Worm (Caenorhabditis elegans) whole organism, L1 larva: ENCODE results near the gene snb-5.

Experiments
- C34B4.2 ChIP-seq: sonication (generic microtip); optimal IDR thresholded peaks from 2 replicates; lab custom pipeline; 2017; ENCODE audit warnings: mild to moderate bottlenecking, missing genetic modification characterization, missing compliant biosample characterization
- aha-1 ChIP-seq: fragments of 150-350 bp; optimal IDR thresholded peaks from 2 replicates; lab custom pipeline; 2014; ENCODE audit warnings: missing biosample characterization, missing genetic modification characterization
- alr-1 ChIP-seq: fragments of 200-800 bp; sonication (Bioruptor generic); optimal IDR thresholded peaks from 2 replicates; lab custom pipeline; 2018; ENCODE audit warnings: borderline replicate concordance, mild to moderate bottlenecking, missing genetic modification characterization, missing compliant biosample characterization
- aly-2 ChIP-seq: fragments of 150-350 bp; optimal IDR thresholded peaks from 2 replicates; lab custom pipeline; 2014; ENCODE audit warnings: missing biosample characterization, missing genetic modification characterization
- ama-1 ChIP-seq: fragments of 150-350 bp; optimal IDR thresholded peaks from 2 replicates; lab custom pipeline; 2014
- blmp-1 ChIP-seq: fragments of 150-350 bp; optimal IDR thresholded peaks from 2 replicates; lab custom pipeline; 2014; ENCODE audit warnings: missing biosample characterization, missing genetic modification characterization
- ceh-82 ChIP-seq, 3 experiments: fragments of 150-350 bp in 1 of 3; sonication (generic microtip) in 2 of 3; optimal IDR thresholded peaks; 2 replicates each; lab custom pipeline; 2014 to 2017; ENCODE audit warnings: missing biosample characterization in 3 of 3, missing genetic modification characterization in 3 of 3
- ceh-90 ChIP-seq: sonication (generic microtip); optimal IDR thresholded peaks from 2 replicates; lab custom pipeline; 2016; ENCODE audit warnings: missing genetic modification characterization, missing compliant biosample characterization
- ces-1 ChIP-seq: fragments of 150-350 bp; optimal IDR thresholded peaks from 2 replicates; lab custom pipeline; 2014; ENCODE audit warnings: missing biosample characterization, missing genetic modification reagents, missing genetic modification characterization
- dpl-1 ChIP-seq, 3 experiments: fragments of 150-350 bp in 2 of 3; sonication (generic microtip) in 1 of 3; optimal IDR thresholded peaks; 2 replicates each; lab custom pipeline; 2014 to 2017; ENCODE audit warnings: missing biosample characterization in 3 of 3, missing genetic modification characterization in 3 of 3, missing genetic modification reagents in 3 of 3
- efl-1 ChIP-seq, 4 experiments: fragments of 150-350 bp; optimal IDR thresholded peaks in 3 of 4; peaks in 1 of 4; 1 replicate in 1 of 4; 2 replicates in 3 of 4; lab custom pipeline; 2014; ENCODE audit warnings: missing biosample characterization in 2 of 4, missing genetic modification characterization in 2 of 4, missing genetic modification reagents in 2 of 4
- egl-13 ChIP-seq: sonication (generic microtip); optimal IDR thresholded peaks from 2 replicates; lab custom pipeline; 2016; ENCODE audit warnings: missing genotype, missing genetic modification reagents, missing genetic modification characterization, missing compliant biosample characterization
- egl-27 ChIP-seq, 2 experiments: fragments of 150-350 bp in 1 of 2; sonication (generic microtip); optimal IDR thresholded peaks; 3 replicates each; lab custom pipeline; 2017 to 2018; ENCODE audit warnings: missing biosample characterization in 2 of 2, missing genetic modification characterization in 2 of 2, missing genetic modification reagents in 2 of 2
- elt-2 ChIP-seq: sonication (generic microtip); optimal IDR thresholded peaks from 2 replicates; lab custom pipeline; 2016; ENCODE audit warnings: missing genetic modification characterization, mild to moderate bottlenecking, inconsistent platforms, missing compliant biosample characterization, missing genetic modification reagents
- elt-3 ChIP-seq, 6 experiments: fragments of 150-350 bp in 1 of 6; sonication (generic microtip); optimal IDR thresholded peaks; 2 replicates each; lab custom pipeline; 2017 to 2018; ENCODE audit warnings: missing biosample characterization in 6 of 6, missing genetic modification characterization in 6 of 6, inconsistent platforms in 1 of 6
- ets-5 ChIP-seq: fragments of 200-800 bp; sonication (Bioruptor generic); IDR thresholded peaks from 2 replicates; pipeline ENCODE4 v1.3.6; 2022; ENCODE audit warnings: missing genetic modification characterization, missing compliant biosample characterization
- fkh-10 ChIP-seq: sonication (generic microtip); optimal IDR thresholded peaks from 2 replicates; lab custom pipeline; 2017; ENCODE audit warnings: missing biosample characterization, missing genetic modification reagents, missing genetic modification characterization
- fkh-4 ChIP-seq: sonication (generic microtip); optimal IDR thresholded peaks from 2 replicates; lab custom pipeline; 2016; ENCODE audit warnings: missing compliant biosample characterization, missing genetic modification characterization, borderline replicate concordance
- fos-1 ChIP-seq: fragments of 150-350 bp; optimal IDR thresholded peaks from 2 replicates; lab custom pipeline; 2014; ENCODE audit warnings: missing biosample characterization, missing genetic modification characterization
- hlh-4 ChIP-seq: sonication (generic microtip); optimal IDR thresholded peaks from 2 replicates; lab custom pipeline; 2016; ENCODE audit warnings: mild to moderate bottlenecking, missing genetic modification characterization, missing compliant biosample characterization
- irx-1 ChIP-seq: sonication (generic microtip); optimal IDR thresholded peaks from 2 replicates; lab custom pipeline; 2016; ENCODE audit warnings: missing genetic modification characterization, missing compliant biosample characterization
- lin-14 ChIP-seq: fragments of 200-800 bp; sonication (Bioruptor generic); optimal IDR thresholded peaks from 2 replicates; lab custom pipeline; 2018; ENCODE audit warnings: mild to moderate bottlenecking, missing genetic modification characterization, moderate library complexity, missing compliant biosample characterization
- lin-39 ChIP-seq: fragments of 150-350 bp; optimal IDR thresholded peaks from 2 replicates; lab custom pipeline; 2014; ENCODE audit warnings: missing biosample characterization, missing genetic modification reagents, missing genetic modification characterization
- lir-3 ChIP-seq: sonication (generic microtip); optimal IDR thresholded peaks from 2 replicates; lab custom pipeline; 2016; ENCODE audit warnings: mild to moderate bottlenecking, missing genetic modification characterization, moderate library complexity, missing compliant biosample characterization; ENCODE audit not compliant: poor library complexity
- lsy-2 ChIP-seq, 2 experiments: fragments of 150-350 bp; optimal IDR thresholded peaks; 2 replicates each; lab custom pipeline; 2014; ENCODE audit warnings: missing biosample characterization in 2 of 2, missing genetic modification characterization in 2 of 2
- mab-9 ChIP-seq: fragments of 200-800 bp; sonication (Bioruptor generic); IDR thresholded peaks from 2 replicates; pipeline ENCODE4 v1.3.6; 2022; ENCODE audit warnings: missing genetic modification reagents, missing genetic modification characterization, missing compliant biosample characterization
- mdl-1 ChIP-seq, 2 experiments: fragments of 150-350 bp; optimal IDR thresholded peaks; 2 replicates each; lab custom pipeline; 2014 to 2017; ENCODE audit warnings: missing biosample characterization in 2 of 2, missing genetic modification characterization in 2 of 2, inconsistent platforms in 1 of 2
- mef-2 ChIP-seq: fragments of 150-350 bp; optimal IDR thresholded peaks from 2 replicates; lab custom pipeline; 2014; ENCODE audit warnings: missing biosample characterization, missing genetic modification characterization
- nhr-12 ChIP-seq: sonication (generic microtip); optimal IDR thresholded peaks from 2 replicates; lab custom pipeline; 2017; ENCODE audit warnings: missing biosample characterization, missing genetic modification characterization
- nhr-20 ChIP-seq: sonication (generic microtip); optimal IDR thresholded peaks from 2 replicates; lab custom pipeline; 2016; ENCODE audit warnings: mild to moderate bottlenecking, missing genetic modification characterization, missing compliant biosample characterization
- nhr-84 ChIP-seq: sonication (generic microtip); optimal IDR thresholded peaks from 2 replicates; lab custom pipeline; 2017; ENCODE audit warnings: missing biosample characterization, missing genetic modification characterization
- nhr-90 ChIP-seq: sonication (generic microtip); optimal IDR thresholded peaks from 2 replicates; lab custom pipeline; 2016; ENCODE audit warnings: mild to moderate bottlenecking, missing genetic modification characterization, missing compliant biosample characterization; ENCODE audit not compliant: poor library complexity
- pag-3 ChIP-seq: sonication (generic microtip); optimal IDR thresholded peaks from 2 replicates; lab custom pipeline; 2017; ENCODE audit warnings: missing genetic modification characterization, mild to moderate bottlenecking, missing compliant biosample characterization, antibody characterized with exemption, borderline replicate concordance; ENCODE audit not compliant: insufficient read depth
- rnt-1 ChIP-seq: sonication (generic microtip); optimal IDR thresholded peaks from 2 replicates; lab custom pipeline; 2016; ENCODE audit warnings: mild to moderate bottlenecking, missing genetic modification characterization, moderate library complexity, missing compliant biosample characterization
- snpc-4 ChIP-seq: fragments of 150-350 bp; optimal IDR thresholded peaks from 2 replicates; lab custom pipeline; 2014; ENCODE audit warnings: missing biosample characterization, missing genetic modification characterization
- snu-23 ChIP-seq: sonication (generic microtip); optimal IDR thresholded peaks from 2 replicates; lab custom pipeline; 2016; ENCODE audit warnings: missing genetic modification characterization, missing compliant biosample characterization
- sup-37 ChIP-seq: fragments of 200-800 bp; sonication (Bioruptor generic); optimal IDR thresholded peaks from 2 replicates; lab custom pipeline; 2018; ENCODE audit warnings: mild to moderate bottlenecking, missing genetic modification characterization, missing compliant biosample characterization
- tbx-2 ChIP-seq: sonication (generic microtip); optimal IDR thresholded peaks from 2 replicates; lab custom pipeline; 2016; ENCODE audit warnings: missing genetic modification characterization, missing compliant biosample characterization
- tlp-1 ChIP-seq: fragments of 150-350 bp; optimal IDR thresholded peaks from 2 replicates; lab custom pipeline; 2014; ENCODE audit warnings: missing biosample characterization, missing genetic modification characterization
- unc-130 ChIP-seq: fragments of 150-350 bp; optimal IDR thresholded peaks from 2 replicates; lab custom pipeline; 2017; ENCODE audit warnings: missing biosample characterization, missing genetic modification characterization, inconsistent platforms
- unc-62 ChIP-seq: fragments of 150-350 bp; optimal IDR thresholded peaks from 2 replicates; lab custom pipeline; 2014; ENCODE audit warnings: missing biosample characterization, missing genetic modification reagents, missing genetic modification characterization
- xbp-1 ChIP-seq: sonication (generic microtip); optimal IDR thresholded peaks from 2 replicates; lab custom pipeline; 2016; ENCODE audit warnings: missing genetic modification characterization, missing compliant biosample characterization
- zag-1 ChIP-seq: fragments of 150-350 bp; optimal IDR thresholded peaks from 2 replicates; lab custom pipeline; 2014; ENCODE audit warnings: missing biosample characterization, missing genetic modification characterization
- zip-4 ChIP-seq: fragments of 200-800 bp; sonication (Bioruptor generic); optimal IDR thresholded peaks from 2 replicates; lab custom pipeline; 2018; ENCODE audit warnings: mild to moderate bottlenecking, missing genetic modification characterization, moderate library complexity, missing compliant biosample characterization
- ztf-11 ChIP-seq, 2 experiments: sonication (generic microtip); optimal IDR thresholded peaks; 2 replicates each; lab custom pipeline; 2016 to 2017; ENCODE audit warnings: missing genetic modification characterization in 2 of 2, missing biosample characterization in 1 of 2, missing compliant biosample characterization in 1 of 2

Gene snb-5

DNA sequence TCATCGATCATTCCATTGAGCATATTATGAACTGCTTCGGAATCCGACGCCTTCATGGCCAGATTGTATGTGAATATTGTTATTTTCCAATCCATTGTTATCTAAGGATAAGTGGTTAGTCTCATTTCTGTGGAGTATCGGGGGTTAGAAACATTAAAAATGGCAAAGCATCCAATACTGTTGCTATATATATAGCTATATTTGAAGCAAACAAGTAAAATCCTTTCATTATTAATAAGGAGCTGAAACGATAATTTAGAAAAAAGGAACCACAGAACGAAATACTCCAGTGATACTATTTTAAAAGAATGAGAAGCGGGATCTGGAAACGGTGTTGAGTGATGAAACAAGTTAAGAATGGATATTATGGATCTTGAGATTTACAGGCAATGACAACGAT, 41.6 kb upstream of the snb-5 start, which contains the start of gene inpp-5K:
TSS of gene inpp-5K (minus strand) at position 101 of the 400 bp plus-strand sequence.
- no peak for TF ChIP-seq nhr-84 (tag; lab: Kevin White, UChicago)
- TF ChIP-seq aly-2 (tag; lab: Kevin White, UChicago), result peak; percentile 33

DNA sequence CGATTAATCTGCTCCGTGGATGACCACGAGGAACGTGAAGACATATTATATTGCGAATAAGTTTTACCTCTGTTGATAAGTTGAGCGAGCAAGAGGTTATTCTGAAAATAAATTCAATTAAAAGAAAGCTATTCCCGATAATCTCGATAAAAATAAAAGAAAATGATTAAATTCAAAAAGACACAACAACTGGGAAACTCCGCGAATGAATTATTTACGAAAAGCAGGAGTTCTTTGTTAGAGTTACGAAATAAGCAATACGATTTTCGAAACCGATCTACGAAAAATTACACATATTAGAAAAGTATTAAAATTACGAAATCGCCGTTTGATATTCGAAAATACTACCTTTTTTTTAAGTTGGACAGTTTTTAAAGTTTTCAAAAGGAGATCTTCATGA, 39.6 kb upstream of the snb-5 start, which contains the start of gene bath-42:
TSS of gene bath-42 (minus strand) at position 101 of the 400 bp plus-strand sequence.
- TF ChIP-seq snpc-4 (tag; lab: Kevin White, UChicago) (no peak), unc-130 (tag; lab: Kevin White, UChicago) (no peak), egl-13 (tag; lab: Kevin White, UChicago) (no peak), aly-2 (tag; lab: Kevin White, UChicago) (no peak), zip-4 (GFP tag; lab: Kevin White, UChicago) (no peak), xbp-1 (tag; lab: Kevin White, UChicago) (no peak), pag-3 (tag; lab: Kevin White, UChicago) (no peak), fkh-10 (GFP tag; lab: Kevin White, UChicago) (no peak), lin-39 (tag; lab: Kevin White, UChicago) (no peak), mef-2 (tag; lab: Kevin White, UChicago) (no peak), nhr-90 (tag; lab: Kevin White, UChicago) (no peak)

DNA sequence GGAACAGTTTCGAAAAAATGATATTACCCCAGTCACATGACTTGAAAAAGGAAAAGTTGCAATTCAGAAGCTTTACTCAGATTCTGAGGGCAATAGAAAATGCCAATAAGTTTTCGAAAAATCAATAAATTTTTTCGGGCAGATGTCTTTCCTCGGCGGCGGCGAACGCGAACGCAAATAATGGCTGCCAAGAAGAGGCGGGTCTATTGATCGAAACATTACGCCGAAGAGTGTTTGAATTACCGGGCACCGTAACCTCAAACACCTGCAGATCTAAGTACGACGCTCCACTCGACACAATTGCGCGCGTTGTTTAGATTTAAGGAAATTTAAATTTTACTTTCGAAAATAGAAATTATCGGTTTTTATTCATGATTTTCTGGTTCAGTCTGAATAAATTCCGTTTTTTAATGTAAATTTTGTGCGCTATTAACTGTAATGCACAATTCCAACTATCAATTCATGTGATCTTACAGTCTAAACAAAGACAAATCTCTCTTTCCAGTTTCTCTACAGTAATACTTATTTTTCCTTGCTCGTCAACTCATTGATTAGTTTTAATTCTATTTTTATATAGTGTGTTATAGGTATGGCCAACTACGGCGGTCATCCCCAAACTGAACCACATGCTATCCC, 38.9 kb upstream of the snb-5 start, which contains the start of gene prp-8:
TSS of gene prp-8 (plus strand) at position 586 of the 636 bp plus-strand sequence.
- TF ChIP-seq sup-37 (GFP tag; lab: Kevin White, UChicago), result peak; percentile 66
- no peak for TF ChIP-seq ces-1 (GFP tag; lab: Kevin White, UChicago)
- no peak for TF ChIP-seq nhr-12
- TF ChIP-seq mdl-1 (tag; optimal IDR thresholded peaks at IDR 0.05; lab: Kevin White, UChicago), result peak in 1 of 2 experiments; percentile 87
- peak; percentile 42 for TF ChIP-seq aly-2 (tag; lab: Kevin White, UChicago)
- TF ChIP-seq efl-1 (optimal IDR thresholded peaks at IDR 0.05; lab: Kevin White, UChicago), result peak; percentile 85 to 93
- peak; percentile 92 to 99 for TF ChIP-seq efl-1 (GFP tag; optimal IDR thresholded peaks at IDR 0.05 in 1 of 2; lab: Kevin White, UChicago)
- peak; percentile 92 to 95 (median 93) for TF ChIP-seq dpl-1 (GFP tag; optimal IDR thresholded peaks at IDR 0.05; lab: Kevin White, UChicago)
- no peak for TF ChIP-seq tlp-1
- no peak for TF ChIP-seq ceh-90 (tag; lab: Kevin White, UChicago)
- peak; percentile 51 for TF ChIP-seq ama-1 (lab: Kevin White, UChicago)
- peak; percentile 34; the same call in 1 of the 2 replicates for TF ChIP-seq mab-9 (GFP tag; lab: Robert Waterston, UW)
- TF ChIP-seq zip-4 (GFP tag; lab: Kevin White, UChicago), result peak; percentile 10
- no peak for TF ChIP-seq fkh-4
- TF ChIP-seq fkh-10 (GFP tag; lab: Kevin White, UChicago), result peak; percentile 44
- TF ChIP-seq lin-14, result peak; percentile 93
- peak; percentile 52 for TF ChIP-seq lir-3 (tag; lab: Kevin White, UChicago)
- TF ChIP-seq rnt-1, result peak; percentile 91
- no peak for TF ChIP-seq hlh-4 (tag; lab: Kevin White, UChicago)
- TF ChIP-seq blmp-1 (tag; lab: Kevin White, UChicago), result peak; percentile 95
- peak; percentile 82 to 96 (median 89) for TF ChIP-seq ceh-82 (tag; optimal IDR thresholded peaks at IDR 0.05; lab: Kevin White, UChicago)
- no peak for TF ChIP-seq alr-1 (tag; lab: Kevin White, UChicago)
- TF ChIP-seq nhr-20, result peak; percentile 90
- no peak for TF ChIP-seq C34B4.2 (tag; lab: Kevin White, UChicago)
- no peak for TF ChIP-seq egl-27 (tag; optimal IDR thresholded peaks at IDR 0.05; lab: Kevin White, UChicago)
- TF ChIP-seq zag-1 (tag; lab: Kevin White, UChicago), result no peak
- TF ChIP-seq tbx-2 (tag; lab: Kevin White, UChicago), result peak; percentile 88
- peak; percentile 60 for TF ChIP-seq irx-1 (tag; lab: Kevin White, UChicago)
- TF ChIP-seq elt-3 (tag; optimal IDR thresholded peaks at IDR 0.05; lab: Kevin White, UChicago), result peak in 3 of 6 experiments; percentile 67 to 81 (median 75)
- TF ChIP-seq fos-1 (tag; lab: Kevin White, UChicago), result peak; percentile 67
- TF ChIP-seq nhr-90 (tag; lab: Kevin White, UChicago), result peak; percentile 71
- no peak for TF ChIP-seq ets-5 (GFP tag; lab: Robert Waterston, UW)
- peak in 1 of 2 experiments; percentile 55 for TF ChIP-seq ztf-11 (tag; optimal IDR thresholded peaks at IDR 0.05; lab: Kevin White, UChicago)
- TF ChIP-seq lsy-2 (tag; optimal IDR thresholded peaks at IDR 0.05; lab: Kevin White, UChicago), result peak; percentile 99
- TF ChIP-seq elt-2 (tag; lab: Kevin White, UChicago), result peak; percentile 33
- TF ChIP-seq aha-1, result no peak
- peak; percentile 88 for TF ChIP-seq xbp-1 (tag; lab: Kevin White, UChicago)
- no peak for TF ChIP-seq unc-62 (GFP tag; lab: Kevin White, UChicago)
- TF ChIP-seq snu-23 (GFP tag; lab: Kevin White, UChicago), result peak; percentile 94
